Worm (Caenorhabditis elegans) whole organism, mixed stage, embryonic: Measurements from ENCODE around the gene ttr-2.

Experiments
- ces-1 ChIP-seq: fragments of 150-350 bp; optimal IDR thresholded peaks from 2 replicates; lab custom pipeline; 2014; ENCODE audit warnings: missing biosample characterization, missing genetic modification reagents, missing genetic modification characterization
- ham-2 ChIP-seq: fragments of 200-800 bp; sonication (Bioruptor generic); optimal IDR thresholded peaks from 2 replicates; lab custom pipeline; 2018; ENCODE audit warnings: mild to moderate bottlenecking, missing genetic modification characterization, missing compliant biosample characterization
- lsy-2 ChIP-seq: fragments of 150-350 bp; optimal IDR thresholded peaks from 2 replicates; lab custom pipeline; 2014; ENCODE audit warnings: missing biosample characterization, missing genetic modification characterization
- nhr-2 ChIP-seq: fragments of 150-350 bp; optimal IDR thresholded peaks from 2 replicates; lab custom pipeline; 2014; ENCODE audit warnings: missing biosample characterization, missing genetic modification characterization
- tbx-8 ChIP-seq: fragments of 200-800 bp; sonication (Bioruptor generic); optimal IDR thresholded peaks from 2 replicates; lab custom pipeline; 2018; ENCODE audit warnings: mild to moderate bottlenecking, missing genetic modification characterization, moderate library complexity, missing compliant biosample characterization
- unc-39 ChIP-seq: fragments of 150-350 bp; optimal IDR thresholded peaks from 2 replicates; lab custom pipeline; 2014; ENCODE audit warnings: missing biosample characterization, missing genetic modification characterization
- unc-62 ChIP-seq: fragments of 150-350 bp; optimal IDR thresholded peaks from 2 replicates; lab custom pipeline; 2014; ENCODE audit warnings: missing biosample characterization, missing genetic modification reagents, missing genetic modification characterization
- zip-8 ChIP-seq: fragments of 150-350 bp; optimal IDR thresholded peaks from 2 replicates; lab custom pipeline; 2014; ENCODE audit warnings: missing biosample characterization, missing genetic modification characterization
- ztf-11 ChIP-seq: fragments of 150-350 bp; optimal IDR thresholded peaks from 2 replicates; lab custom pipeline; 2014; ENCODE audit warnings: missing biosample characterization, missing genetic modification characterization

DNA sequence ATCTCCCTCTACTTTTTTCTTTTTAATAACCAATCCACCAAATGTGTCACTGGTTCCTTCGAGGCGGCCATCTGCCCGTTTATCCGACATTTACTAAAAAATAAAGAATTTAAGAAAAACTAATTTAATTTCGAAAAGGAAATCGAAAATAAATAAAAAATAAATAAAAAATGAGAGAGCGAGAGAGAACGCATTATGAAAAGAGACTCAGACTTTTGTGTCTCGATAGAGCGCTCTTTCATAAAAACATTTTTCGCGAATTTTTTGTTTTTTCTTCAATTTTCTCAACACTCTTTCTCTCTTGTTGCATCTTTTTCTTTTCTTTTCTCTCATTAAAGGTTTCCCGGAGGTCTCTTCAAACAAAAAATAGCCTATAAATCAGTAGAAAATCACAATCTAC is 28.6 kb downstream of the ttr-2 start, which contains the start of gene mog-1:
- no peak for TF ChIP-seq nhr-2 (tag; lab: Kevin White, UChicago)
- TF ChIP-seq unc-62 (GFP tag; lab: Kevin White, UChicago): no peak
- TF ChIP-seq unc-39 (tag; lab: Kevin White, UChicago): no peak
- TF ChIP-seq tbx-8 (GFP tag; lab: Kevin White, UChicago): no peak
- peak; percentile 50 for TF ChIP-seq ces-1
- no peak for TF ChIP-seq ztf-11 (tag; lab: Kevin White, UChicago)
- TF ChIP-seq zip-8 (tag; lab: Kevin White, UChicago): no peak
- TF ChIP-seq lsy-2 (tag; lab: Kevin White, UChicago): peak; percentile 36
- no peak for TF ChIP-seq ham-2 (GFP tag; lab: Kevin White, UChicago)
